Fruit fly (Drosophila melanogaster): ENCODE results near the gene TyrR.
A peak's percentile ranks its signal among the peaks of the same experiment; 100 is the strongest.

Gene TyrR

dm6 chr3R:17810951-17811706 is 48.1 kb upstream of the TyrR start, which contains the start of the genes Alg1 and tinc (continued):
- TF ChIP-seq CG12236 (GFP tag; optimal IDR thresholded peaks at IDR 0.05): no peak
- no peak for TF ChIP-seq otp (GFP tag; IDR thresholded peaks at IDR 0.05)
- no peak for TF ChIP-seq ATbp (GFP tag; optimal IDR thresholded peaks at IDR 0.05)
- TF ChIP-seq gsb-n (tag; optimal IDR thresholded peaks at IDR 0.05): peak; percentile 52
- peak; percentile 49 for TF ChIP-seq CG18011 (GFP tag; optimal IDR thresholded peaks at IDR 0.05)
- peak; percentile 78 for TF ChIP-seq CG17829 (tag; optimal IDR thresholded peaks at IDR 0.05)
- peak; percentile 71 for TF ChIP-seq sens (GFP tag)
- TF ChIP-seq zfh2 (GFP tag; optimal IDR thresholded peaks at IDR 0.05): peak; percentile 24
- TF ChIP-seq Drgx (GFP tag; IDR thresholded peaks at IDR 0.05): peak; percentile 51; the same call in 1 of the 2 replicates
- peak; percentile 52 for TF ChIP-seq CG1602 (GFP tag; optimal IDR thresholded peaks at IDR 0.05)
- TF ChIP-seq sens-2 (GFP tag; IDR thresholded peaks at IDR 0.05): no peak
- TF ChIP-seq danr (GFP tag; IDR thresholded peaks at IDR 0.05): no peak
- TF ChIP-seq crc (GFP tag; optimal IDR thresholded peaks at IDR 0.05): no peak
- no peak for TF ChIP-seq CG8089 (GFP tag; optimal IDR thresholded peaks at IDR 0.05)
- no peak for TF ChIP-seq CG6813 (GFP tag; optimal IDR thresholded peaks at IDR 0.05)
- peak; percentile 61 for TF ChIP-seq CG9817 (tag; optimal IDR thresholded peaks at IDR 0.05)
- TF ChIP-seq CG6654 (GFP tag; optimal IDR thresholded peaks at IDR 0.05): no peak
- TF ChIP-seq CG9876 (GFP tag; optimal IDR thresholded peaks at IDR 0.05): no peak
- no peak; the same call in 1 of the 2 replicates for TF ChIP-seq hbn (GFP tag; IDR thresholded peaks at IDR 0.05; ENCODE audit: partially characterized antibody)
- no peak for TF ChIP-seq usp (GFP tag; optimal IDR thresholded peaks at IDR 0.05)
- TF ChIP-seq Adf1 (GFP tag; IDR thresholded peaks at IDR 0.05): no peak
- no peak for TF ChIP-seq zf30C (GFP tag; optimal IDR thresholded peaks at IDR 0.05)
- peak; percentile 53; the same call in 1 of the 2 replicates for TF ChIP-seq CG11085 (GFP tag; IDR thresholded peaks at IDR 0.05)
- TF ChIP-seq eyg (GFP tag; optimal IDR thresholded peaks at IDR 0.05): no peak
- no peak for TF ChIP-seq jigr1 (GFP tag; IDR thresholded peaks at IDR 0.05)
- TF ChIP-seq Ada2b (GFP tag; IDR thresholded peaks at IDR 0.05): no peak
- no peak for TF ChIP-seq ac (GFP tag; optimal IDR thresholded peaks at IDR 0.05)
- peak; percentile 42 for TF ChIP-seq HLH54F (GFP tag; optimal IDR thresholded peaks at IDR 0.05)
- TF ChIP-seq CG1647 (GFP tag; optimal IDR thresholded peaks at IDR 0.05): no peak
- no peak for TF ChIP-seq br (optimal IDR thresholded peaks at IDR 0.05)
- TF ChIP-seq Fer2 (tag; optimal IDR thresholded peaks at IDR 0.05): peak; percentile 65
- peak; percentile 37 for TF ChIP-seq run (tag; optimal IDR thresholded peaks at IDR 0.05)
- TF ChIP-seq HmgZ (tag; optimal IDR thresholded peaks at IDR 0.05): peak; percentile 62
- peak; percentile 5 for TF ChIP-seq cato (GFP tag; optimal IDR thresholded peaks at IDR 0.05; ENCODE audit: borderline replicate concordance)
- no peak for TF ChIP-seq NK7.1 (GFP tag; optimal IDR thresholded peaks at IDR 0.05)
- peak; percentile 84 for TF ChIP-seq vvl (GFP tag; IDR thresholded peaks at IDR 0.05)
- TF ChIP-seq CG1024 (GFP tag; IDR thresholded peaks at IDR 0.05): no peak
- TF ChIP-seq Dll (GFP tag; IDR thresholded peaks at IDR 0.05; ENCODE audit: partially characterized antibody): no peak
- TF ChIP-seq bcd (GFP tag; optimal IDR thresholded peaks at IDR 0.05): peak; percentile 45
- no peak for TF ChIP-seq CG31365 (tag; optimal IDR thresholded peaks at IDR 0.05)
- TF ChIP-seq CG7786 (GFP tag; optimal IDR thresholded peaks at IDR 0.05): peak; percentile 23
- TF ChIP-seq CG12744 (GFP tag; optimal IDR thresholded peaks at IDR 0.05): no peak
- TF ChIP-seq CG10979 (tag; optimal IDR thresholded peaks at IDR 0.05): peak; percentile 68
- peak; percentile 64 for TF ChIP-seq CG6765 (GFP tag; optimal IDR thresholded peaks at IDR 0.05)
- TF ChIP-seq emc (GFP tag; optimal IDR thresholded peaks at IDR 0.05): no peak
- TF ChIP-seq CG42726 (GFP tag; IDR thresholded peaks at IDR 0.05; ENCODE audit: partially characterized antibody): peak; percentile 72
- no peak for TF ChIP-seq tup (GFP tag; optimal IDR thresholded peaks at IDR 0.05)
- peak; percentile 32 for TF ChIP-seq cwo (GFP tag; optimal IDR thresholded peaks at IDR 0.05)
- peak; percentile 4 for TF ChIP-seq Side (GFP tag; optimal IDR thresholded peaks at IDR 0.05)
- peak; percentile 76 for TF ChIP-seq CG18599 (GFP tag; optimal IDR thresholded peaks at IDR 0.05)

All from whole organism, embryonic.